Fruit fly (Drosophila melanogaster) whole organism, pupa: ENCODE data around the gene CG7289.

Source experiments
- CG12605 ChIP-seq: fragments of 200-800 bp; sonication (Bioruptor generic); IDR thresholded peaks from 2 replicates; pipeline ENCODE4 v1.3.6; 2022; ENCODE audit warnings: missing biosample characterization, missing genetic modification characterization
- CG17806 ChIP-seq: fragments of 200-800 bp; sonication (Bioruptor generic); optimal IDR thresholded peaks from 2 replicates; lab custom pipeline; 2018; ENCODE audit warnings: missing biosample characterization, mild to moderate bottlenecking, missing genetic modification characterization, moderate library complexity
- CG32121 ChIP-seq: fragments of 200-800 bp; sonication (Bioruptor generic); IDR thresholded peaks from 2 replicates; pipeline ENCODE4 v1.3.6; 2022; ENCODE audit warnings: missing biosample characterization, missing genetic modification characterization
- CG8159 ChIP-seq: fragments of 200-800 bp; sonication (Bioruptor generic); optimal IDR thresholded peaks from 3 replicates; lab custom pipeline; 2018; ENCODE audit warnings: missing biosample characterization, mild to moderate bottlenecking, missing genetic modification characterization, moderate library complexity
- D1 ChIP-seq: fragments of 200-800 bp; sonication (Bioruptor generic); optimal IDR thresholded peaks from 2 replicates; lab custom pipeline; 2018; ENCODE audit warnings: missing biosample characterization, mild to moderate bottlenecking, missing genetic modification characterization, moderate library complexity
- gl ChIP-seq: fragments of 200-800 bp; sonication (Bioruptor generic); optimal IDR thresholded peaks from 2 replicates; lab custom pipeline; 2018; ENCODE audit warnings: missing biosample characterization, mild to moderate bottlenecking, missing genetic modification characterization
- rn ChIP-seq: fragments of 200-800 bp; sonication (Bioruptor generic); IDR thresholded peaks from 2 replicates; pipeline ENCODE4 v1.3.6; 2022; ENCODE audit warnings: missing biosample characterization, missing genetic modification characterization

- no peak for TF ChIP-seq rn (GFP tag; lab: Robert Waterston, UW)
- TF ChIP-seq D1 (tag; lab: Kevin White, UChicago), result no peak
- no peak for TF ChIP-seq CG32121 (GFP tag; lab: Robert Waterston, UW)
- no peak for TF ChIP-seq gl (tag; lab: Kevin White, UChicago)
- no peak for TF ChIP-seq CG12605 (GFP tag; lab: Robert Waterston, UW)
- TF ChIP-seq CG8159, result no peak
- TF ChIP-seq CG17806 (tag; lab: Kevin White, UChicago), result no peak
Measured at dm6 chr2L:1967861-1968260, 14.2 kb upstream of the CG7289 start.
